Worm (Caenorhabditis elegans) whole organism, L1 larva: ENCODE results near the gene K10G4.5.

Source experiments
- elt-2 ChIP-seq: sonication (generic microtip); optimal IDR thresholded peaks from 2 replicates; lab custom pipeline; 2016; ENCODE audit warnings: missing genetic modification characterization, mild to moderate bottlenecking, inconsistent platforms, missing compliant biosample characterization, missing genetic modification reagents
- fkh-10 ChIP-seq: sonication (generic microtip); optimal IDR thresholded peaks from 2 replicates; lab custom pipeline; 2017; ENCODE audit warnings: missing biosample characterization, missing genetic modification reagents, missing genetic modification characterization
- isw-1 ChIP-seq: fragments of 200-800 bp; sonication (Bioruptor generic); IDR thresholded peaks from 2 replicates; pipeline ENCODE4 v1.3.6; 2022; ENCODE audit warnings: missing genetic modification characterization, missing compliant biosample characterization
- lin-35 ChIP-seq, 2 experiments: fragments of 150-350 bp; optimal IDR thresholded peaks; 2 replicates each; lab custom pipeline; 2014; ENCODE audit warnings: missing biosample characterization in 2 of 2, missing genetic modification characterization in 2 of 2, missing genetic modification reagents in 2 of 2
- mab-9 ChIP-seq: fragments of 200-800 bp; sonication (Bioruptor generic); IDR thresholded peaks from 2 replicates; pipeline ENCODE4 v1.3.6; 2022; ENCODE audit warnings: missing genetic modification reagents, missing genetic modification characterization, missing compliant biosample characterization
- mef-2 ChIP-seq: fragments of 150-350 bp; optimal IDR thresholded peaks from 2 replicates; lab custom pipeline; 2014; ENCODE audit warnings: missing biosample characterization, missing genetic modification characterization
- nhr-11 ChIP-seq: fragments of 150-350 bp; optimal IDR thresholded peaks from 2 replicates; lab custom pipeline; 2014; ENCODE audit warnings: missing biosample characterization, missing genetic modification characterization
- nhr-12 ChIP-seq: sonication (generic microtip); optimal IDR thresholded peaks from 2 replicates; lab custom pipeline; 2017; ENCODE audit warnings: missing biosample characterization, missing genetic modification characterization
- nhr-77 ChIP-seq: fragments of 150-350 bp; optimal IDR thresholded peaks from 2 replicates; lab custom pipeline; 2014; ENCODE audit warnings: missing biosample characterization, missing genetic modification characterization
- sup-37 ChIP-seq: fragments of 200-800 bp; sonication (Bioruptor generic); optimal IDR thresholded peaks from 2 replicates; lab custom pipeline; 2018; ENCODE audit warnings: mild to moderate bottlenecking, missing genetic modification characterization, missing compliant biosample characterization
- unc-130 ChIP-seq: fragments of 150-350 bp; optimal IDR thresholded peaks from 2 replicates; lab custom pipeline; 2017; ENCODE audit warnings: missing biosample characterization, missing genetic modification characterization, inconsistent platforms
- unc-98 ChIP-seq: fragments of 200-800 bp; sonication (Bioruptor generic); IDR thresholded peaks from 2 replicates; pipeline ENCODE4 v1.3.6; 2022; ENCODE audit warnings: missing genetic modification characterization, missing compliant biosample characterization

DNA sequence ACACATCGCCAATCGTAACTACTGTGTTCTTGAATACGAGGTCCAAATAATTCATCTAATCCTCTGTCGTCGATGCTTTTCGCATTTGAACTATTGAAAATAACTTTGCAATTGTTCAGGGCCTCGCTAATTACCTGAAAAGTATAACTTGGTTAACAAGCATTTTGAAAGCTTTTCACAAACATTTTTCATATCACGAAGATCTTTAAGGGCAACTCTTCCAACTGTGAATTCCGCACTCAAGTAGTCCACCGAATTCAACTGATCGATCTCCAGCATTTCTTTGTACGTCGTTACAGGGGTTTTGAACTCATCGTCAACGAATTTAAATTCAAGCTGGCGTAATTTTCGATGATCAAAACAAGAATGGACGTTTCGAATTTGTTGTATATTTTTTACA, 4.8 kb downstream of the K10G4.5 start:
- TF ChIP-seq unc-130, result no peak
- TF ChIP-seq isw-1 (GFP tag; lab: Robert Waterston, UW), result no peak
- no peak for TF ChIP-seq fkh-10
- no peak for TF ChIP-seq nhr-12 (tag; lab: Kevin White, UChicago)
- TF ChIP-seq nhr-11 (tag; lab: Kevin White, UChicago), result no peak
- no peak for TF ChIP-seq mab-9 (GFP tag; lab: Robert Waterston, UW)
- no peak for TF ChIP-seq unc-98 (GFP tag; lab: Robert Waterston, UW)
- no peak for TF ChIP-seq sup-37 (GFP tag; lab: Kevin White, UChicago)
- no peak for TF ChIP-seq mef-2
- no peak for TF ChIP-seq lin-35 (GFP tag; optimal IDR thresholded peaks at IDR 0.05; lab: Kevin White, UChicago)
- no peak for TF ChIP-seq nhr-77 (tag; lab: Kevin White, UChicago)
- TF ChIP-seq elt-2, result no peak
